Fruit fly (Drosophila melanogaster): ENCODE data around the gene Gmap.
A peak's percentile ranks its signal among the peaks of the same experiment; 100 is the strongest.

The Gmap gene

dm6 chrX:15496651-15497409 is 10.1 kb downstream of the Gmap start:
- peak; percentile 76 for TF ChIP-seq fkh (GFP tag; optimal IDR thresholded peaks at IDR 0.05)
- TF ChIP-seq net (GFP tag; optimal IDR thresholded peaks at IDR 0.05), result no peak

DNA sequence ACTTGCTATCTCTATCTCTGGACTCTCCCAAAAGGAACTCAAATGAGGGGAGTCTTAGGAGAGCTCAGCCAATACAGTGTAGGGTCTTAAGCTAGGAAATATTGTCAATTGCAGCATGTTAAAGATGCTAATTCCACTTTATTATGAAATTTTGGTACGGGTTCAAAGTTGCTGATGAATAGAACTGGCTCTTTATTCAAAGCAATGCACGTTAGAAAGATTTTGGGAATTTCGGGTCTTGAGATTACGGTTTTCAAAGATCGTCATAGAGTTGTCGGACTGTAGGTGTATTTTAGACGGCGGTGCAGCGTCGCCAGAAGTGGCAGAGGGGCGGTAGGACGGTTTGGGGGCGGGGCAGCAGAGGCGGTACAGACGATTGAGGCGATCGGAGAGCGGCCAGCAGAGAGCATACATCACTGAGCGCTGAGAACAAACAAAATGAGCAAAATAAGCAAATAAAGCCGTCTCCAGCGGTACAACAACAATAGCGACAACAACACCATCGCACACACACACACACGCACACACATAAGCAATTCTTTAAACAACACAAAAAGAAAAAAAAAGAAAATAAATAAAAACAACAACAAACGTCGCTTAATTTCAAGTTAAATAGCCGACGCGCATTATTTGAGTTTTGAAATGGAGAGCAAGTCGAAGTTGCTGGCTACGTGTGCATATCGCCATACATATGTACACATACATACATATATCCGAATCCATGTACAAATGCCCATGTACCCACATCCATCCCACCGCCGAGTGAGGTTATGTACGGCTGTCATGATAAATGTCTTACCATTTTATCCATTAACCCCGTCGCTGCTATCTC is 10.9 kb downstream of the Gmap start:
- no peak for TF ChIP-seq Eip93F (GFP tag; optimal IDR thresholded peaks at IDR 0.05)
- peak; percentile 94 for TF ChIP-seq fkh (GFP tag; optimal IDR thresholded peaks at IDR 0.05)
- TF ChIP-seq CG11902 (GFP tag; optimal IDR thresholded peaks at IDR 0.05), result no peak
- TF ChIP-seq eg (GFP tag; IDR thresholded peaks at IDR 0.05), result no peak
- TF ChIP-seq Sox15 (GFP tag; optimal IDR thresholded peaks at IDR 0.05), result no peak
- TF ChIP-seq ss (GFP tag; optimal IDR thresholded peaks at IDR 0.05), result peak in 1 of 2 experiments; percentile 41
- peak; percentile 5 for TF ChIP-seq CG16779 (tag; optimal IDR thresholded peaks at IDR 0.05)
- TF ChIP-seq net (GFP tag; optimal IDR thresholded peaks at IDR 0.05), result no peak
- TF ChIP-seq achi (GFP tag; optimal IDR thresholded peaks at IDR 0.05), result no peak
- TF ChIP-seq CG6792 (GFP tag; optimal IDR thresholded peaks at IDR 0.05), result no peak
- TF ChIP-seq Eip78C (GFP tag), result peak; percentile 71
- TF ChIP-seq CG6163 (GFP tag; IDR thresholded peaks at IDR 0.05), result peak; percentile 30; the same call in 2 of the 3 replicates
- TF ChIP-seq CG32006 (GFP tag; optimal IDR thresholded peaks at IDR 0.05), result peak; percentile 10

DNA sequence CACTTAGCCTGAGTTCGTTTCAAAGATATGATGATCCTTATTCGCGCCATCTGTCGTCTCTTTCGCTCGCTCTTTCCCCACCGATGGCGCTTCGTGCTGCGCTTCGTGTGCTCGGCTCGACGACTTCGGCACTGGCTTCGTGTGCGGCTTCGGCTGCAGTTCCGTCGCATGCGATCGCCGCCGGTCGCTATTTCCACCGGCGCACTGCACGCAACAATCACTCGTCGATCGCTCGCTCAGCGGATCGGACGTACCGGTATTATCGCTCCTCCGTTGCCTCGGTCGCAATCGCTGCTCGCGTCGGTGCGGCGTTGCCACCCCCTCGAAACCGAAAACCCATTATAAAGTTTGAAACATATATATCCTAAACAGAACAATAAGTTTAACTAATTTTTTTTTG is 12.1 kb downstream of the Gmap start:
- TF ChIP-seq pdm3 (GFP tag; optimal IDR thresholded peaks at IDR 0.05) (peak; percentile 14), Eip78C (GFP tag) (peak; percentile 72), CG7368 (GFP tag; optimal IDR thresholded peaks at IDR 0.05) (no peak), CG6276 (GFP tag; optimal IDR thresholded peaks at IDR 0.05) (no peak), CG11294 (GFP tag; IDR thresholded peaks at IDR 0.05) (no peak), vri (GFP tag; optimal IDR thresholded peaks at IDR 0.05) (peak; percentile 58), spab (GFP tag; optimal IDR thresholded peaks at IDR 0.05) (no peak), CG11762 (GFP tag; optimal IDR thresholded peaks at IDR 0.05; ENCODE audit: insufficient read depth) (no peak), CG3919 (GFP tag; optimal IDR thresholded peaks at IDR 0.05) (peak; percentile 62), lz (GFP tag; optimal IDR thresholded peaks at IDR 0.05) (peak; percentile 23), CG32006 (GFP tag; optimal IDR thresholded peaks at IDR 0.05) (no peak), dac (GFP tag; optimal IDR thresholded peaks at IDR 0.05) (no peak), CG34406 (GFP tag; optimal IDR thresholded peaks at IDR 0.05) (no peak), Hr4 (GFP tag; optimal IDR thresholded peaks at IDR 0.05) (no peak), achi (GFP tag; optimal IDR thresholded peaks at IDR 0.05) (peak; percentile 33), CG6808 (GFP tag; optimal IDR thresholded peaks at IDR 0.05) (peak; percentile 42), esn (GFP tag; optimal IDR thresholded peaks at IDR 0.05) (peak; percentile 37), Hr38 (GFP tag; optimal IDR thresholded peaks at IDR 0.05) (no peak), Smox (GFP tag; optimal IDR thresholded peaks at IDR 0.05) (no peak), Ets96B (tag; optimal IDR thresholded peaks at IDR 0.05) (peak; percentile 18), CG8632 (GFP tag; optimal IDR thresholded peaks at IDR 0.05) (no peak), CG31627 (GFP tag; optimal IDR thresholded peaks at IDR 0.05) (peak; percentile 4), eg (GFP tag; IDR thresholded peaks at IDR 0.05) (peak; percentile 55; the same call in 2 of the 3 replicates), cyc (GFP tag; optimal IDR thresholded peaks at IDR 0.05) (no peak), Sox14 (GFP tag; optimal IDR thresholded peaks at IDR 0.05) (peak; percentile 20), Eip75B (GFP tag; optimal IDR thresholded peaks at IDR 0.05) (peak; percentile 35), fd85E (GFP tag; optimal IDR thresholded peaks at IDR 0.05) (no peak), CG6854 (GFP tag; optimal IDR thresholded peaks at IDR 0.05) (peak; percentile 7), CG3032 (tag; optimal IDR thresholded peaks at IDR 0.05) (no peak), CG1621 (tag; optimal IDR thresholded peaks at IDR 0.05) (peak; percentile 70), CG9139 (GFP tag; optimal IDR thresholded peaks at IDR 0.05) (peak; percentile 66), Eip93F (GFP tag; optimal IDR thresholded peaks at IDR 0.05) (no peak), CG10631 (GFP tag; optimal IDR thresholded peaks at IDR 0.05) (no peak), dsx (GFP tag; optimal IDR thresholded peaks at IDR 0.05; ENCODE audit: poor library complexity, severe bottlenecking) (peak; percentile 48), svp (GFP tag) (peak; percentile 81), topi (GFP tag; optimal IDR thresholded peaks at IDR 0.05) (peak; percentile 34), net (GFP tag; optimal IDR thresholded peaks at IDR 0.05) (peak; percentile 45)
